Fruit fly (Drosophila melanogaster) whole organism, wandering third instar larva: ENCODE data around the gene Mst89B.

Experiments used
- CG32264 ChIP-seq: fragments of 200-800 bp; sonication (Bioruptor generic); optimal IDR thresholded peaks from 2 replicates; lab custom pipeline; 2016; ENCODE audit warnings: missing biosample characterization, missing genetic modification characterization
- CrebA ChIP-seq: fragments of 200-800 bp; sonication (Bioruptor generic); optimal IDR thresholded peaks from 2 replicates; lab custom pipeline; 2016; ENCODE audit warnings: missing biosample characterization, mild to moderate bottlenecking, missing genetic modification characterization, borderline replicate concordance
- Dif ChIP-seq: fragments of 200-275, 200-300 bp; sonication (Bioruptor generic); optimal IDR thresholded peaks from 2 replicates; lab custom pipeline; 2018; ENCODE audit warnings: missing biosample characterization, missing genetic modification characterization; ENCODE audit not compliant: partially characterized antibody
- HLH106 ChIP-seq: fragments of 200-800 bp; optimal IDR thresholded peaks from 3 replicates; lab custom pipeline; 2019; ENCODE audit warnings: missing biosample characterization, mild to moderate bottlenecking, missing genetic modification characterization, moderate library complexity
- Hnf4 ChIP-seq: fragments of 200-800 bp; sonication (Bioruptor generic); optimal IDR thresholded peaks from 2 replicates; lab custom pipeline; 2016; ENCODE audit warnings: missing biosample characterization, mild to moderate bottlenecking, missing genetic modification characterization
- Jra ChIP-seq: sonication (Bioruptor generic); optimal IDR thresholded peaks from 2 replicates; lab custom pipeline; 2016; ENCODE audit warnings: missing biosample characterization, missing genetic modification characterization
- Mio ChIP-seq: sonication (Bioruptor generic); optimal IDR thresholded peaks from 2 replicates; lab custom pipeline; 2016; ENCODE audit warnings: missing biosample characterization, missing genetic modification characterization
- Myc ChIP-seq: fragments of >200 bp; optimal IDR thresholded peaks from 2 replicates; lab custom pipeline; 2017
- N ChIP-seq: fragments of >200 bp; optimal IDR thresholded peaks from 2 replicates; lab custom pipeline; 2018; ENCODE audit warnings: missing biosample characterization, missing external identifiers, missing genetic modification characterization
- OdsH ChIP-seq: fragments of 200-800 bp; sonication (Bioruptor generic); optimal IDR thresholded peaks from 2 replicates; lab custom pipeline; 2016; ENCODE audit warnings: missing biosample characterization, mild to moderate bottlenecking, missing genetic modification characterization
- Rel ChIP-seq, 2 experiments: fragments of 200-800 bp; sonication (Bioruptor generic) in 1 of 2; optimal IDR thresholded peaks; 2 replicates in 1 of 2; 3 replicates in 1 of 2; lab custom pipeline; 2016 to 2019; ENCODE audit warnings: mild to moderate bottlenecking in 2 of 2, missing biosample characterization in 2 of 2, missing genetic modification characterization in 2 of 2, moderate library complexity in 1 of 2
- Sp1 ChIP-seq: fragments of 200-800 bp; sonication (Bioruptor generic); optimal IDR thresholded peaks from 3 replicates; lab custom pipeline; 2019; ENCODE audit warnings: missing biosample characterization, mild to moderate bottlenecking, missing genetic modification characterization, moderate library complexity
- Vsx2 ChIP-seq: fragments of 200-300, 225-300 bp; sonication (Bioruptor generic); optimal IDR thresholded peaks from 2 replicates; lab custom pipeline; 2018; ENCODE audit warnings: missing biosample characterization, missing genetic modification characterization; ENCODE audit not compliant: partially characterized antibody
- br ChIP-seq: fragments of 200-800 bp; sonication (Bioruptor generic); optimal IDR thresholded peaks from 2 replicates; lab custom pipeline; 2016; ENCODE audit warnings: missing biosample characterization, missing genetic modification characterization
- dl ChIP-seq, 2 experiments: fragments of 175-275, 200-275 bp in 1 of 2; fragments of 200-275 bp in 1 of 2; sonication (Bioruptor generic); optimal IDR thresholded peaks; lab custom pipeline; 2018; ENCODE audit warnings: mild to moderate bottlenecking in 2 of 2, missing biosample characterization in 2 of 2, missing genetic modification characterization in 2 of 2, moderate library complexity in 2 of 2; ENCODE audit not compliant: partially characterized antibody in 2 of 2, insufficient read depth in 1 of 2
- fru ChIP-seq: fragments of 200-800 bp; sonication (Bioruptor generic); optimal IDR thresholded peaks from 3 replicates; lab custom pipeline; 2016; ENCODE audit warnings: missing biosample characterization, mild to moderate bottlenecking, missing genetic modification characterization
- h ChIP-seq: fragments of 200-800 bp; sonication (Bioruptor generic); optimal IDR thresholded peaks from 3 replicates; lab custom pipeline; 2016; ENCODE audit warnings: missing biosample characterization, mild to moderate bottlenecking, missing genetic modification characterization
- jim ChIP-seq: fragments of 175-275, 200-325 bp; sonication (Bioruptor generic); optimal IDR thresholded peaks from 2 replicates; lab custom pipeline; 2016; ENCODE audit warnings: missing biosample characterization, mild to moderate bottlenecking, missing genetic modification characterization
- lola ChIP-seq: fragments of >200 bp; optimal IDR thresholded peaks from 2 replicates; lab custom pipeline; 2017; ENCODE audit warnings: missing biosample characterization, missing genetic modification characterization
- pan ChIP-seq: fragments of >200 bp; optimal IDR thresholded peaks from 2 replicates; lab custom pipeline; 2017
- psq ChIP-seq: fragments of 200-800 bp; sonication (Bioruptor generic); optimal IDR thresholded peaks from 3 replicates; lab custom pipeline; 2017; ENCODE audit warnings: missing biosample characterization, mild to moderate bottlenecking, missing genetic modification characterization, moderate library complexity
- rgr ChIP-seq: fragments of 200-800 bp; sonication (Bioruptor generic); optimal IDR thresholded peaks from 3 replicates; lab custom pipeline; 2016; ENCODE audit warnings: missing biosample characterization, mild to moderate bottlenecking, missing genetic modification characterization
- sv ChIP-seq: fragments of 200-800 bp; sonication (Bioruptor generic); optimal IDR thresholded peaks from 3 replicates; lab custom pipeline; 2016; ENCODE audit warnings: missing biosample characterization, missing genetic modification characterization
- woc ChIP-seq: sonication (Bioruptor generic); optimal IDR thresholded peaks from 2 replicates; lab custom pipeline; 2016; ENCODE audit warnings: missing biosample characterization, mild to moderate bottlenecking, missing genetic modification characterization

Mst89B gene

DNA sequence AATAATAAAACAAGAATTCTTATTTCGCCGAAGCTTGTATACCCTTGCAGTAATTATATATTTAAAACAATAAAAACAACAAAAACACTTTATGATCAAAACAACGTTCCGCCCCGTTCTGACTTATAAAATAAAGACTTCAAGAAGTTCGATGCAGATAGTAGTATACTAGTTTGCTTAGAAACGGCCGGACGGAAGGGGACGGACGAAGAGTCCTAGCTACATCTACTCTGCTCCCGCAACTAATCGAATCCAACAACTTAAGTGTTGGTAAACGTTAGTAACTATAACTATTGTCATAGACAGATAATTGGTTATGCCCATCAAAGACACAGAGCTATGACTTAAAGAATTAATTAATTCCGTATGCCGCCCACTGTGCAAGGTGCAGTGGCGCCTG, 17.7 kb downstream of the Mst89B start:
- TF ChIP-seq CG32264 (GFP tag; lab: Kevin White, UChicago) (no peak), rgr (no peak), dl (GFP tag; optimal IDR thresholded peaks at IDR 0.05; lab: Kevin White, UChicago; ENCODE audit: insufficient read depth in 1 of 2, partially characterized antibody in 2 of 2) (no peak), Rel (GFP tag; optimal IDR thresholded peaks at IDR 0.05; lab: Kevin White, UChicago) (no peak), Rel (tag; optimal IDR thresholded peaks at IDR 0.05; lab: Kevin White, UChicago) (no peak), Dif (no peak)

DNA sequence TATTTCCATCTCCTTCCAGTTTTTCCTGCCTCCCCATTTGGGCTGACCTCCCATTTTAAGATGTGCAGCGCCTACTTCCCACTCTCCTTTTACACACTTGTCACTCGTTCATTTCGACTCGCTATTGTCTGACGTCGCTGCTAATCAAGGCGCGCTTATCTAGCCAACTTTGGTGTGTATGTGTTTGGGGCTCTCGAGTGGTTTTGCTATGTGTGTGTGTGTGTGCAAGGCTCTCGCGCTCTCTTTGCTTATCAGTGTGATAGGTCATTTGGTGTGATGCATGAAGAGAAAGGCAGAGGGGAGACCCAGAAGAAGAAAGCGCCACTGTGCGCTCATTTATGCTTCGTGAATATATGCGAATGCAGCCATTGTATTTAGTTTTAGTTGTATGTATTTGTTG, 18.1 kb downstream of the Mst89B start:
- TF ChIP-seq Rel (GFP tag; optimal IDR thresholded peaks at IDR 0.05; lab: Kevin White, UChicago) (no peak), Rel (tag; optimal IDR thresholded peaks at IDR 0.05; lab: Kevin White, UChicago) (peak; percentile 65), dl (GFP tag; optimal IDR thresholded peaks at IDR 0.05; lab: Kevin White, UChicago; ENCODE audit: insufficient read depth in 1 of 2, partially characterized antibody in 2 of 2) (peak in 1 of 2 experiments; percentile 42), Dif (peak; percentile 24), pan (lab: Kevin White, UChicago) (no peak)

dm6 chr3R:16285612-16286188, 18.9 kb downstream of the Mst89B start:
- TF ChIP-seq N (GFP tag; lab: Kevin White, UChicago) (no peak), HLH106 (tag; lab: Kevin White, UChicago) (no peak), Vsx2 (GFP tag; lab: Kevin White, UChicago) (no peak), Rel (GFP tag; optimal IDR thresholded peaks at IDR 0.05; lab: Kevin White, UChicago) (no peak), Rel (tag; optimal IDR thresholded peaks at IDR 0.05; lab: Kevin White, UChicago) (peak; percentile 70), lola (GFP tag; lab: Kevin White, UChicago) (no peak)

- TF ChIP-seq psq (GFP tag; lab: Kevin White, UChicago) (peak; percentile 75), Vsx2 (GFP tag; lab: Kevin White, UChicago) (peak; percentile 8), Sp1 (GFP tag; lab: Kevin White, UChicago) (no peak)
Measured at dm6 chr3R:16287171-16287570, 20.4 kb downstream of the Mst89B start.

DNA sequence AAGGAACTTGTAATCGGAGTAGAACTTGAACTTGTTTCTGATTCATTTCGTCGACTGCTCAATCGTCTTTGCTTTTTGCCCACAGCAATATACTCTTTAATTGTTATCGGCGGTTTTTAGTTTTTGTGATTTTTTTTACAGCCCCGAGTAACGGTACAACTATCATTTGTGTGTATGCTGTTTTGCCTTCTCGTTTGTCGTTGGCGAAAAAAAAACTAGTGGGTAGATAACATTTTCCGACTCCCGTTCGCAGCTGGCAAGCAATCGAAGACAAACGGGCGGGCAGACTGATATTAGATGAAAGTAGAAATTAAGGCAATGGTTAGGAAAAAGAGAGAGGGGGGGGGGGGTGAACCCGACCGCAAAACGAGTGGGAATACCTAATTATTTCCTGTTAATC, 21.0 kb downstream of the Mst89B start:
- TF ChIP-seq jim, result no peak
- no peak for TF ChIP-seq psq (GFP tag; lab: Kevin White, UChicago)
- TF ChIP-seq woc (GFP tag; lab: Kevin White, UChicago), result no peak
- no peak for TF ChIP-seq fru (GFP tag; lab: Kevin White, UChicago)
- no peak for TF ChIP-seq CG32264 (GFP tag; lab: Kevin White, UChicago)
- no peak for TF ChIP-seq br
- TF ChIP-seq Myc, result no peak
- no peak for TF ChIP-seq h
- no peak for TF ChIP-seq Sp1 (GFP tag; lab: Kevin White, UChicago)
- TF ChIP-seq, all 38 proteins: peak for 0

- TF ChIP-seq Jra, result no peak
- no peak for TF ChIP-seq HLH106 (tag; lab: Kevin White, UChicago)
- no peak for TF ChIP-seq sv
- no peak for TF ChIP-seq CrebA (GFP tag; lab: Kevin White, UChicago)
- no peak for TF ChIP-seq woc (GFP tag; lab: Kevin White, UChicago)
- no peak for TF ChIP-seq Hnf4 (GFP tag; lab: Kevin White, UChicago)
- no peak for TF ChIP-seq br
- TF ChIP-seq Mio (GFP tag; lab: Kevin White, UChicago), result no peak
- TF ChIP-seq OdsH (GFP tag; lab: Kevin White, UChicago), result no peak
- TF ChIP-seq, all 38 proteins: peak for 0
Measured at dm6 chr3R:16288714-16289291, 22.0 kb downstream of the Mst89B start.

DNA sequence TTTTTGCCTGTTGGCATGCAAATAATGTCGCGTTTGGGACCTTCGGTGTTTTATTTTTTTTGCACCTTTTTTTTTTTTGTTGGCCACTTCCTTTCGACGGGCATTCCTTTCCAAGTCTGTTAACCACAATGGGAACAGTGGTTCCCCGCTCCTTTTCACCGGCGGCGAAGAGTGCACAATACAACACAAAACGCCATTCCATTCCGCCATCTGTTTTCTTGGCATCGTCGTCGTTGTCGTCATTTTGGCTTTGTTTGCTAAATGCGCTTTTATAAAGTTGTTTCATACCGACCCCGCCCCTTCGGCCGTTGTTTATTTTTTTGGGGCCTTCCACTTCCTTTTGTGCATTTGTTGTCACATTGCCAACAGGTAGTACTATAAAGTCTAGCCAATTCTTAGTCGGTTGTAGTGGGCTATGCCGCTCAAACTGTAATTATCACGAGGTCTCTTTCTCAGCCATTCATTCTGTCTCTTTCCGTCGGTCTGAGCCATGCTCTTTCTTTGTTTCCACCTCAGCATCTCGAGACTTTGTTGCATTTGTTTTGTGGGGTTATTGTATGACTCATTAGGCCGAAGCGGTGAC, 23.5 kb downstream of the Mst89B start:
- TF ChIP-seq psq (GFP tag; lab: Kevin White, UChicago) (peak; percentile 74), Rel (GFP tag; optimal IDR thresholded peaks at IDR 0.05; lab: Kevin White, UChicago) (no peak), Rel (tag; optimal IDR thresholded peaks at IDR 0.05; lab: Kevin White, UChicago) (peak; percentile 77), Jra (peak; percentile 24), dl (GFP tag; optimal IDR thresholded peaks at IDR 0.05; lab: Kevin White, UChicago; ENCODE audit: insufficient read depth in 1 of 2, partially characterized antibody in 2 of 2) (no peak)
